Worm (Caenorhabditis elegans) whole organism, young adult: ENCODE results near the gene tsp-12.

Experiments used
- B0035.1 ChIP-seq: sonication (generic microtip); optimal IDR thresholded peaks from 2 replicates; lab custom pipeline; 2016; ENCODE audit warnings: missing genetic modification characterization, mild to moderate bottlenecking, missing compliant biosample characterization, missing genotype, missing genetic modification reagents
- B0261.1 ChIP-seq: sonication (generic microtip); optimal IDR thresholded peaks from 2 replicates; lab custom pipeline; 2016; ENCODE audit warnings: mild to moderate bottlenecking, missing genetic modification characterization, moderate library complexity, missing compliant biosample characterization
- B0336.3 ChIP-seq: fragments of 200-800 bp; sonication (Bioruptor generic); IDR thresholded peaks from 2 replicates; pipeline ENCODE4 v1.3.6; 2022; ENCODE audit warnings: missing genetic modification characterization, missing compliant biosample characterization
- C17E4.6 ChIP-seq: fragments of 200-800 bp; sonication (Bioruptor generic); IDR thresholded peaks from 2 replicates; pipeline ENCODE4 v1.3.6; 2022; ENCODE audit warnings: missing genetic modification reagents, missing genetic modification characterization, missing compliant biosample characterization
- F10E7.11 ChIP-seq: sonication (generic microtip); optimal IDR thresholded peaks from 2 replicates; lab custom pipeline; 2017; ENCODE audit warnings: mild to moderate bottlenecking, missing genetic modification characterization, moderate library complexity, missing compliant biosample characterization
- F22D6.2 ChIP-seq: sonication (generic microtip); optimal IDR thresholded peaks from 2 replicates; lab custom pipeline; 2016; ENCODE audit warnings: mild to moderate bottlenecking, missing genetic modification characterization, missing compliant biosample characterization
- F37B4.10 ChIP-seq: fragments of 200-800 bp; sonication (Bioruptor generic); IDR thresholded peaks from 2 replicates; pipeline ENCODE4 v1.3.6; 2022; ENCODE audit warnings: missing genetic modification characterization, missing compliant biosample characterization
- F39B2.1 ChIP-seq: fragments of 200-800 bp; sonication (Bioruptor generic); IDR thresholded peaks from 2 replicates; pipeline ENCODE4 v1.3.6; 2022; ENCODE audit warnings: missing genetic modification reagents, missing genetic modification characterization, missing compliant biosample characterization
- F55B11.4 ChIP-seq: sonication (generic microtip); optimal IDR thresholded peaks from 2 replicates; lab custom pipeline; 2016; ENCODE audit warnings: missing compliant biosample characterization, missing genetic modification characterization, borderline replicate concordance; ENCODE audit not compliant: insufficient read depth
- K12H6.12 ChIP-seq: fragments of 200-800 bp; sonication (Bioruptor generic); optimal IDR thresholded peaks from 2 replicates; lab custom pipeline; 2018; ENCODE audit warnings: mild to moderate bottlenecking, missing genetic modification characterization, missing compliant biosample characterization
- T26A5.8 ChIP-seq: sonication (generic microtip); optimal IDR thresholded peaks from 2 replicates; lab custom pipeline; 2016; ENCODE audit warnings: missing genetic modification characterization, missing compliant biosample characterization
- Y53F4B.3 ChIP-seq: fragments of 200-800 bp; sonication (Bioruptor generic); IDR thresholded peaks from 2 replicates; pipeline ENCODE4 v1.3.6; 2022; ENCODE audit warnings: missing genetic modification reagents, missing genetic modification characterization, missing compliant biosample characterization
- Y53G8AR.9 ChIP-seq: fragments of 200-800 bp; sonication (Bioruptor generic); conservative IDR thresholded peaks from 2 replicates; pipeline ENCODE4 v1.3.6; 2022; ENCODE audit warnings: missing genetic modification reagents, missing genetic modification characterization, missing compliant biosample characterization
- Y67H2A.10 ChIP-seq: fragments of 200-800 bp; sonication (Bioruptor generic); conservative IDR thresholded peaks from 2 replicates; pipeline ENCODE4 v1.3.6; 2022; ENCODE audit warnings: missing genetic modification reagents, missing genetic modification characterization, missing compliant biosample characterization
- Y95B8A.8 ChIP-seq: fragments of 200-800 bp; sonication (Bioruptor generic); IDR thresholded peaks from 2 replicates; pipeline ENCODE4 v1.3.6; 2022; ENCODE audit warnings: missing genetic modification reagents, missing genetic modification characterization, missing compliant biosample characterization
- attf-6 ChIP-seq: fragments of 200-800 bp; sonication (Bioruptor generic); IDR thresholded peaks from 2 replicates; pipeline ENCODE4 v1.3.6; 2022; ENCODE audit warnings: missing genetic modification reagents, missing genetic modification characterization, missing compliant biosample characterization
- bed-1 ChIP-seq: fragments of 200-800 bp; sonication (Bioruptor generic); IDR thresholded peaks from 2 replicates; pipeline ENCODE4 v1.3.6; 2022; ENCODE audit warnings: missing genetic modification reagents, missing genetic modification characterization, missing compliant biosample characterization
- cebp-2 ChIP-seq: fragments of 200-800 bp; sonication (Bioruptor generic); IDR thresholded peaks from 2 replicates; pipeline ENCODE4 v1.3.6; 2022; ENCODE audit warnings: missing genetic modification characterization, missing compliant biosample characterization
- ceh-27 ChIP-seq: fragments of 200-800 bp; sonication (Bioruptor generic); optimal IDR thresholded peaks from 2 replicates; lab custom pipeline; 2018; ENCODE audit warnings: mild to moderate bottlenecking, missing genetic modification characterization, moderate library complexity, missing compliant biosample characterization
- ceh-40 ChIP-seq: fragments of 200-800 bp; sonication (Bioruptor generic); IDR thresholded peaks from 2 replicates; pipeline ENCODE4 v1.3.6; 2022; ENCODE audit warnings: missing genetic modification characterization, missing compliant biosample characterization
- ceh-79 ChIP-seq: sonication (generic microtip); optimal IDR thresholded peaks from 2 replicates; lab custom pipeline; 2017; ENCODE audit warnings: mild to moderate bottlenecking, missing genetic modification characterization, missing compliant biosample characterization
- ceh-91 ChIP-seq: fragments of 200-800 bp; sonication (Bioruptor generic); IDR thresholded peaks from 2 replicates; pipeline ENCODE4 v1.3.6; 2022; ENCODE audit warnings: missing genetic modification reagents, missing genetic modification characterization, missing compliant biosample characterization
- dpff-1 ChIP-seq: sonication (generic microtip); optimal IDR thresholded peaks from 2 replicates; lab custom pipeline; 2017; ENCODE audit warnings: mild to moderate bottlenecking, missing genetic modification characterization, missing compliant biosample characterization
- egrh-3 ChIP-seq: fragments of 200-800 bp; sonication (Bioruptor generic); IDR thresholded peaks from 2 replicates; pipeline ENCODE4 v1.3.6; 2022; ENCODE audit warnings: missing genetic modification reagents, missing genetic modification characterization, missing compliant biosample characterization
- ekl-4 ChIP-seq: fragments of 200-800 bp; sonication (Bioruptor generic); IDR thresholded peaks from 2 replicates; pipeline ENCODE4 v1.3.6; 2022; ENCODE audit warnings: missing genetic modification reagents, missing genetic modification characterization, missing compliant biosample characterization
- ets-4 ChIP-seq: fragments of 200-800 bp; sonication (Bioruptor generic); optimal IDR thresholded peaks from 2 replicates; lab custom pipeline; 2018; ENCODE audit warnings: mild to moderate bottlenecking, missing genetic modification characterization, missing compliant biosample characterization
- gei-17 ChIP-seq: fragments of 200-800 bp; sonication (Bioruptor generic); optimal IDR thresholded peaks from 2 replicates; lab custom pipeline; 2018; ENCODE audit warnings: mild to moderate bottlenecking, missing genetic modification characterization, missing compliant biosample characterization
- hlh-12 ChIP-seq: sonication (generic microtip); optimal IDR thresholded peaks from 2 replicates; lab custom pipeline; 2016; ENCODE audit warnings: missing genetic modification characterization, missing compliant biosample characterization
- hlh-26 ChIP-seq: fragments of 200-800 bp; sonication (Bioruptor generic); conservative IDR thresholded peaks from 2 replicates; pipeline ENCODE4 v1.3.6; 2022; ENCODE audit warnings: missing genetic modification reagents, missing genetic modification characterization, missing compliant biosample characterization
- hmg-20 ChIP-seq: fragments of 200-800 bp; sonication (Bioruptor generic); IDR thresholded peaks from 2 replicates; pipeline ENCODE4 v1.3.6; 2022; ENCODE audit warnings: missing genetic modification reagents, missing genetic modification characterization, missing compliant biosample characterization
- let-607 ChIP-seq, 2 experiments: fragments of 200-800 bp in 1 of 2; sonication (Bioruptor generic) in 1 of 2; sonication (generic microtip) in 1 of 2; optimal IDR thresholded peaks; 2 replicates each; lab custom pipeline; 2016 to 2018; ENCODE audit warnings: mild to moderate bottlenecking in 2 of 2, missing compliant biosample characterization in 2 of 2, missing genetic modification characterization in 2 of 2, moderate library complexity in 2 of 2, missing genotype in 1 of 2
- madf-10 ChIP-seq: sonication (generic microtip); optimal IDR thresholded peaks from 2 replicates; lab custom pipeline; 2016; ENCODE audit warnings: mild to moderate bottlenecking, missing genetic modification characterization, missing compliant biosample characterization
- madf-8 ChIP-seq: fragments of 200-800 bp; sonication (Bioruptor generic); conservative IDR thresholded peaks from 2 replicates; pipeline ENCODE4 v1.3.6; 2022; ENCODE audit warnings: missing genetic modification reagents, missing genetic modification characterization, missing compliant biosample characterization
- mcd-1 ChIP-seq: fragments of 200-800 bp; sonication (Bioruptor generic); IDR thresholded peaks from 2 replicates; pipeline ENCODE4 v1.3.6; 2022; ENCODE audit warnings: missing genetic modification reagents, missing genetic modification characterization, missing compliant biosample characterization
- mel-28 ChIP-seq: sonication (generic microtip); optimal IDR thresholded peaks from 2 replicates; lab custom pipeline; 2016; ENCODE audit warnings: borderline replicate concordance, mild to moderate bottlenecking, missing genetic modification characterization, missing compliant biosample characterization
- mes-4 ChIP-seq: sonication (generic microtip); optimal IDR thresholded peaks from 2 replicates; lab custom pipeline; 2016; ENCODE audit warnings: missing genotype, missing genetic modification characterization, missing compliant biosample characterization
- nhr-27 ChIP-seq: fragments of 200-800 bp; sonication (Bioruptor generic); optimal IDR thresholded peaks from 2 replicates; lab custom pipeline; 2018; ENCODE audit warnings: mild to moderate bottlenecking, missing genetic modification characterization, moderate library complexity, missing compliant biosample characterization
- nhr-80 ChIP-seq: sonication (generic microtip); optimal IDR thresholded peaks from 2 replicates; lab custom pipeline; 2016; ENCODE audit warnings: missing genetic modification characterization, missing compliant biosample characterization
- pha-4 ChIP-seq: fragments of 150-350 bp; sonication (generic microtip); optimal IDR thresholded peaks from 2 replicates; lab custom pipeline; 2014; ENCODE audit warnings: missing biosample characterization, missing genetic modification reagents, missing genetic modification characterization
- repo-1 ChIP-seq: sonication (generic microtip); optimal IDR thresholded peaks from 2 replicates; lab custom pipeline; 2017; ENCODE audit warnings: mild to moderate bottlenecking, missing genetic modification characterization, missing compliant biosample characterization
- rpc-1 ChIP-seq, 2 experiments: fragments of 150-350 bp in 1 of 2; sonication (generic microtip) in 1 of 2; optimal IDR thresholded peaks; 2 replicates each; lab custom pipeline; 2014 to 2018; ENCODE audit warnings: missing biosample characterization in 1 of 2, missing genetic modification characterization in 1 of 2, missing genetic modification reagents in 1 of 2, missing genotype in 1 of 2
- somi-1 ChIP-seq: fragments of 200-800 bp; sonication (Bioruptor generic); optimal IDR thresholded peaks from 2 replicates; lab custom pipeline; 2018; ENCODE audit warnings: mild to moderate bottlenecking, missing genetic modification characterization, missing compliant biosample characterization
- xnd-1 ChIP-seq: sonication (generic microtip); optimal IDR thresholded peaks from 2 replicates; lab custom pipeline; 2016; ENCODE audit warnings: missing genotype, missing genetic modification reagents, missing genetic modification characterization, missing compliant biosample characterization
- ztf-18 ChIP-seq: sonication (generic microtip); optimal IDR thresholded peaks from 2 replicates; lab custom pipeline; 2016; ENCODE audit warnings: missing genotype, mild to moderate bottlenecking, missing genetic modification characterization, missing compliant biosample characterization
- ztf-22 ChIP-seq: fragments of 200-800 bp; sonication (Bioruptor generic); optimal IDR thresholded peaks from 2 replicates; lab custom pipeline; 2018; ENCODE audit warnings: mild to moderate bottlenecking, missing genetic modification characterization, moderate library complexity, missing compliant biosample characterization
- ztf-26 ChIP-seq: sonication (generic microtip); optimal IDR thresholded peaks from 2 replicates; lab custom pipeline; 2017; ENCODE audit warnings: missing genetic modification characterization, missing compliant biosample characterization

The tsp-12 gene

ce11 chrIV:10157489-10158088, 7.2 kb upstream of the tsp-12 start, which contains the start of gene ttr-53:
ttr-53 (plus strand) TSS chrIV:10158038.
- no peak for TF ChIP-seq F39B2.1
- no peak for TF ChIP-seq cebp-2 (GFP tag; lab: Robert Waterston, UW)
- peak; percentile 6 for TF ChIP-seq nhr-80
- TF ChIP-seq rpc-1 (optimal IDR thresholded peaks at IDR 0.05; lab: Kevin White, UChicago), result no peak
- no peak for TF ChIP-seq rpc-1 (tag; optimal IDR thresholded peaks at IDR 0.05; lab: Kevin White, UChicago)
- no peak for TF ChIP-seq bed-1 (GFP tag; lab: Robert Waterston, UW)
- TF ChIP-seq B0336.3 (GFP tag; lab: Robert Waterston, UW), result no peak
- no peak for TF ChIP-seq K12H6.12 (tag; lab: Kevin White, UChicago)
- peak; percentile 87 to 90 for TF ChIP-seq let-607 (tag; optimal IDR thresholded peaks at IDR 0.05; lab: Kevin White, UChicago)
- TF ChIP-seq madf-10 (tag; lab: Kevin White, UChicago), result no peak
- no peak for TF ChIP-seq mes-4 (tag; lab: Kevin White, UChicago)
- TF ChIP-seq xnd-1 (tag; lab: Kevin White, UChicago), result no peak
- no peak for TF ChIP-seq somi-1
- TF ChIP-seq F10E7.11 (tag; lab: Kevin White, UChicago), result no peak
- TF ChIP-seq gei-17 (GFP tag; lab: Kevin White, UChicago), result no peak
- no peak for TF ChIP-seq hlh-12 (tag; lab: Kevin White, UChicago)
- no peak for TF ChIP-seq ztf-26
- TF ChIP-seq repo-1 (tag; lab: Kevin White, UChicago), result no peak
- TF ChIP-seq attf-6, result no peak

ce11 chrIV:10157034-10157433, 6.6 kb upstream of the tsp-12 start:
- no peak for TF ChIP-seq somi-1
- TF ChIP-seq mel-28, result no peak
- no peak for TF ChIP-seq F22D6.2 (tag; lab: Kevin White, UChicago)
- TF ChIP-seq Y67H2A.10, result no peak
- no peak for TF ChIP-seq Y53F4B.3 (GFP tag; lab: Robert Waterston, UW)
- no peak for TF ChIP-seq hmg-20 (GFP tag; lab: Robert Waterston, UW)
- no peak for TF ChIP-seq mcd-1 (GFP tag; lab: Robert Waterston, UW)
- TF ChIP-seq hlh-26 (GFP tag; lab: Robert Waterston, UW), result no peak
- peak; percentile 78 for TF ChIP-seq madf-8
- no peak for TF ChIP-seq ceh-79 (tag; lab: Kevin White, UChicago)
- no peak for TF ChIP-seq B0035.1 (tag; lab: Kevin White, UChicago)
- no peak for TF ChIP-seq dpff-1
- no peak for TF ChIP-seq ekl-4 (GFP tag; lab: Robert Waterston, UW)
- no peak for TF ChIP-seq T26A5.8 (tag; lab: Kevin White, UChicago)
- TF ChIP-seq ceh-40 (GFP tag; lab: Robert Waterston, UW), result no peak
- no peak for TF ChIP-seq pha-4 (tag; lab: Kevin White, UChicago)
- no peak for TF ChIP-seq nhr-27 (tag; lab: Kevin White, UChicago)
- no peak for TF ChIP-seq rpc-1 (optimal IDR thresholded peaks at IDR 0.05; lab: Kevin White, UChicago)
- no peak for TF ChIP-seq rpc-1 (tag; optimal IDR thresholded peaks at IDR 0.05; lab: Kevin White, UChicago)
- no peak for TF ChIP-seq Y53G8AR.9 (GFP tag; lab: Robert Waterston, UW)
- TF ChIP-seq ets-4 (GFP tag; lab: Kevin White, UChicago), result no peak
- TF ChIP-seq F37B4.10 (GFP tag; lab: Robert Waterston, UW), result no peak
- no peak for TF ChIP-seq let-607 (tag; optimal IDR thresholded peaks at IDR 0.05; lab: Kevin White, UChicago)
- TF ChIP-seq F55B11.4, result no peak
- TF ChIP-seq hlh-12 (tag; lab: Kevin White, UChicago), result no peak
- TF ChIP-seq ztf-22 (GFP tag; lab: Kevin White, UChicago), result no peak
- TF ChIP-seq gei-17 (GFP tag; lab: Kevin White, UChicago), result no peak
- no peak for TF ChIP-seq B0336.3 (GFP tag; lab: Robert Waterston, UW)
- no peak for TF ChIP-seq ztf-18 (tag; lab: Kevin White, UChicago)
- no peak for TF ChIP-seq ceh-27 (GFP tag; lab: Kevin White, UChicago)
- no peak for TF ChIP-seq egrh-3 (GFP tag; lab: Robert Waterston, UW)
- no peak for TF ChIP-seq C17E4.6
- TF ChIP-seq B0261.1 (tag; lab: Kevin White, UChicago), result no peak
- TF ChIP-seq ceh-91, result 0 out of 2 replicates have a peak, but pooled peaks have one; percentile 33
- TF ChIP-seq attf-6, result no peak
- no peak for TF ChIP-seq ztf-26
- TF ChIP-seq Y95B8A.8, result no peak
